Worm (Caenorhabditis elegans): ENCODE results near the gene bath-33.
"Not testable (repeated sequence)": the region's sequence is repeated elsewhere in the genome, so short reads cannot be mapped to it uniquely, and the experiment has no call there.

DNA sequence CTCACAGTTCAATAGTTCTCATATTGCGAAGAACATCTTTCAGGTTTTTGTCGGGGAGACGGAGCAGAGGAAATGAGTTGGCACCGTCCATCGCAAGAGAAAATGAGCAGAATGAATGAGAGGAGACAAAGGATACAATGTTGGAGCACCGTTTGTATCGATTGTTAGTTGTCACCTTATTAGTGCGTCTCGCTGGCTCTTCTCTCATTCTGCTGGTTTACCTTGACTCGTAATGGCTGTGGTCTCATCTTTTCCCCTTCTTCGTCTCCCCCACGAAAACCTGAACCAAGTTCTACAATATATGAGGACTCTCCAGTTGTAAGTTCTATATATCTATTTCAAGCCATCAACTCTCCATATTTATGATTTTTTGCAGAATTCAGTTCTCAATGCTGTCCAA, 49.8 kb downstream of the bath-33 start, which contains the start of the genes fbxb-54 and fbxb-50:
- TF ChIP-seq ref-1 (GFP tag; conservative IDR thresholded peaks at IDR 0.05); ztf-29 (GFP tag; IDR thresholded peaks at IDR 0.05): not testable (repeated sequence)

All from whole organism, midembryonic.